Fruit fly (Drosophila melanogaster) whole organism, embryonic: ENCODE results near the gene CG11892.

Experiments used
- Ada2b ChIP-seq: fragments of 200-800 bp; sonication (Bioruptor generic); IDR thresholded peaks from 2 replicates; pipeline ENCODE4 v1.3.6; 2022; ENCODE audit warnings: missing biosample characterization, missing genetic modification characterization
- Awh ChIP-seq: fragments of 200-800 bp; sonication (Bioruptor generic); IDR thresholded peaks from 2 replicates; pipeline ENCODE4, ENCODE4 v1.3.6; 2022; ENCODE audit warnings: missing biosample characterization, missing genetic modification characterization
- Bdp1 ChIP-seq: fragments of 200-800 bp; sonication (Bioruptor generic); optimal IDR thresholded peaks from 3 replicates; lab custom pipeline; 2016; ENCODE audit warnings: missing biosample characterization, missing genetic modification characterization
- CG10147 ChIP-seq: fragments of 200-800 bp; sonication (Bioruptor generic); optimal IDR thresholded peaks from 2 replicates; lab custom pipeline; 2019; ENCODE audit warnings: missing biosample characterization, mild to moderate bottlenecking, missing genetic modification characterization, moderate library complexity
- CG10565 ChIP-seq: fragments of 200-800 bp; sonication (Bioruptor generic); optimal IDR thresholded peaks from 3 replicates; lab custom pipeline; 2016; ENCODE audit warnings: missing biosample characterization, mild to moderate bottlenecking, missing genetic modification characterization
- CG11696 ChIP-seq: fragments of 200-800 bp; sonication (Bioruptor generic); IDR thresholded peaks from 2 replicates; pipeline ENCODE4 v1.3.6; 2022; ENCODE audit warnings: missing biosample characterization, missing genetic modification characterization
- CG12071 ChIP-seq: fragments of 200-800 bp; sonication (Bioruptor generic); optimal IDR thresholded peaks from 3 replicates; lab custom pipeline; 2018; ENCODE audit warnings: missing biosample characterization, mild to moderate bottlenecking, missing genetic modification characterization
- CG12155 ChIP-seq: fragments of 200-800 bp; sonication (Bioruptor generic); optimal IDR thresholded peaks from 3 replicates; lab custom pipeline; 2016; ENCODE audit warnings: missing biosample characterization, missing genetic modification characterization
- CG12659 ChIP-seq: fragments of 200-800 bp; sonication (Bioruptor generic); optimal IDR thresholded peaks from 3 replicates; lab custom pipeline; 2017; ENCODE audit warnings: mild to moderate bottlenecking, missing biosample characterization, missing genetic modification reagents, missing genetic modification characterization
- CG13424 ChIP-seq: fragments of 200-800 bp; sonication (Bioruptor generic); optimal IDR thresholded peaks from 2 replicates; lab custom pipeline; 2019; ENCODE audit warnings: missing biosample characterization, mild to moderate bottlenecking, missing genetic modification characterization, moderate library complexity
- CG1602 ChIP-seq: fragments of 200-800 bp; sonication (Bioruptor generic); optimal IDR thresholded peaks from 3 replicates; lab custom pipeline; 2016; ENCODE audit warnings: missing biosample characterization, missing genetic modification characterization
- CG17359 ChIP-seq: fragments of 200-800 bp; sonication (Bioruptor generic); optimal IDR thresholded peaks from 3 replicates; lab custom pipeline; 2018; ENCODE audit warnings: missing biosample characterization, mild to moderate bottlenecking, missing genetic modification characterization, moderate library complexity
- CG2116 ChIP-seq: fragments of 200-800 bp; sonication (Bioruptor generic); optimal IDR thresholded peaks from 3 replicates; lab custom pipeline; 2018; ENCODE audit warnings: missing biosample characterization, mild to moderate bottlenecking, missing genetic modification characterization
- CG2889 ChIP-seq: fragments of 200-800 bp; sonication (Bioruptor generic); IDR thresholded peaks from 3 replicates; pipeline ENCODE4 v1.3.6; 2022; ENCODE audit warnings: missing biosample characterization, missing genetic modification characterization
- CG32767 ChIP-seq: fragments of 200-800 bp; sonication (Bioruptor generic); IDR thresholded peaks from 2 replicates; pipeline ENCODE4 v1.3.6; 2022; ENCODE audit warnings: missing biosample characterization, missing genetic modification characterization
- CG3838 ChIP-seq: fragments of 200-800 bp; sonication (Bioruptor generic); optimal IDR thresholded peaks from 3 replicates; lab custom pipeline; 2016; ENCODE audit warnings: missing biosample characterization, missing genetic modification characterization
- CG42726 ChIP-seq: fragments of 200-800 bp; sonication (Bioruptor generic); IDR thresholded peaks from 2 replicates; pipeline ENCODE4 v1.3.6; 2022; ENCODE audit warnings: missing biosample characterization, missing genetic modification characterization; ENCODE audit not compliant: partially characterized antibody
- CG7987 ChIP-seq: fragments of 200-800 bp; sonication (Bioruptor generic); optimal IDR thresholded peaks from 2 replicates; lab custom pipeline; 2018; ENCODE audit warnings: missing biosample characterization, mild to moderate bottlenecking, missing genetic modification characterization, moderate library complexity
- CG8388 ChIP-seq: fragments of 200-800 bp; sonication (Bioruptor generic); optimal IDR thresholded peaks from 2 replicates; lab custom pipeline; 2019; ENCODE audit warnings: missing biosample characterization, mild to moderate bottlenecking, missing genetic modification characterization, moderate library complexity
- CG8924 ChIP-seq: fragments of 200-800 bp; optimal IDR thresholded peaks from 3 replicates; lab custom pipeline; 2019; ENCODE audit warnings: missing biosample characterization, mild to moderate bottlenecking, missing genetic modification characterization, moderate library complexity
- Elba2 ChIP-seq: fragments of 200-800 bp; sonication (Bioruptor generic); optimal IDR thresholded peaks from 3 replicates; lab custom pipeline; 2016; ENCODE audit warnings: missing biosample characterization, missing genetic modification characterization
- Hand ChIP-seq: fragments of 200-800 bp; sonication (Bioruptor generic); optimal IDR thresholded peaks from 2 replicates; lab custom pipeline; 2017; ENCODE audit warnings: mild to moderate bottlenecking, missing biosample characterization, missing genetic modification reagents, missing genetic modification characterization
- Hr3 ChIP-seq: fragments of 200-800 bp; sonication (Bioruptor generic); optimal IDR thresholded peaks from 3 replicates; lab custom pipeline; 2016; ENCODE audit warnings: missing biosample characterization, missing genetic modification characterization
- Lpt ChIP-seq: fragments of >200 bp; optimal IDR thresholded peaks from 2 replicates; lab custom pipeline; 2018; ENCODE audit warnings: missing biosample characterization, missing genetic modification characterization
- NC2α ChIP-seq: fragments of 200-800 bp; sonication (Bioruptor generic); optimal IDR thresholded peaks from 2 replicates; lab custom pipeline; 2016; ENCODE audit warnings: missing biosample characterization, missing genetic modification characterization
- Nf-YA ChIP-seq: fragments of 200-800 bp; sonication (Bioruptor generic); IDR thresholded peaks from 2 replicates; pipeline ENCODE4 v1.3.6; 2022; ENCODE audit warnings: missing biosample characterization, missing genetic modification characterization
- Trl ChIP-seq, 3 experiments: fragments of >200 bp in 2 of 3; fragments of 200-800 bp in 1 of 3; sonication (Bioruptor generic) in 1 of 3; optimal IDR thresholded peaks; 2 replicates in 1 of 3; 3 replicates in 2 of 3; lab custom pipeline; 2016 to 2017; ENCODE audit warnings: missing biosample characterization in 1 of 3, missing genetic modification characterization in 1 of 3
- Usf ChIP-seq: fragments of 200-800 bp; sonication (Bioruptor generic); optimal IDR thresholded peaks from 2 replicates; lab custom pipeline; 2017; ENCODE audit warnings: missing genotype, missing biosample characterization, missing genetic modification characterization
- al ChIP-seq: fragments of 200-800 bp; sonication (Bioruptor generic); IDR thresholded peaks from 2 replicates; pipeline ENCODE4 v1.3.6; 2022; ENCODE audit warnings: missing biosample characterization, missing genetic modification characterization
- ase ChIP-seq: fragments of 200-800 bp; sonication (Bioruptor generic); IDR thresholded peaks from 3 replicates; pipeline ENCODE4 v1.3.6; 2022; ENCODE audit warnings: missing biosample characterization, missing genetic modification characterization
- bsh ChIP-seq, 2 experiments: fragments of 200-800 bp; sonication (Bioruptor generic); optimal IDR thresholded peaks; 2 replicates each; lab custom pipeline; 2017 to 2018; ENCODE audit warnings: mild to moderate bottlenecking in 2 of 2, missing biosample characterization in 2 of 2, missing genetic modification characterization in 2 of 2, moderate library complexity in 1 of 2
- cad ChIP-seq: fragments of >200 bp; optimal IDR thresholded peaks from 2 replicates; lab custom pipeline; 2017; ENCODE audit warnings: missing biosample characterization, missing genetic modification characterization
- caup ChIP-seq: fragments of 200-800 bp; sonication (Bioruptor generic); optimal IDR thresholded peaks from 3 replicates; lab custom pipeline; 2017; ENCODE audit warnings: missing biosample characterization, mild to moderate bottlenecking, missing genetic modification characterization, moderate library complexity; ENCODE audit not compliant: severe bottlenecking
- cwo ChIP-seq: fragments of 200-800 bp; sonication (Bioruptor generic); optimal IDR thresholded peaks from 3 replicates; lab custom pipeline; 2017; ENCODE audit warnings: missing biosample characterization, missing genetic modification characterization, mild to moderate bottlenecking, moderate library complexity, missing genetic modification reagents
- ems ChIP-seq: fragments of 200-800 bp; sonication (Bioruptor generic); optimal IDR thresholded peaks from 3 replicates; lab custom pipeline; 2016; ENCODE audit warnings: missing biosample characterization, missing genetic modification characterization
- gem ChIP-seq: fragments of 200-800 bp; sonication (Bioruptor generic); optimal IDR thresholded peaks from 2 replicates; lab custom pipeline; 2019; ENCODE audit warnings: missing biosample characterization, mild to moderate bottlenecking, missing genetic modification characterization, moderate library complexity
- hbn ChIP-seq: fragments of 200-800 bp; sonication (Bioruptor generic); IDR thresholded peaks from 2 replicates; pipeline ENCODE4 v1.3.6; 2022; ENCODE audit warnings: missing biosample characterization, missing genetic modification characterization; ENCODE audit not compliant: partially characterized antibody
- ken ChIP-seq: fragments of 200-800 bp; sonication (Bioruptor generic); IDR thresholded peaks from 3 replicates; pipeline ENCODE4 v1.3.6; 2022; ENCODE audit warnings: missing biosample characterization, missing genetic modification characterization
- lola ChIP-seq, 3 experiments: fragments of >200 bp in 2 of 3; fragments of 200-800 bp in 1 of 3; sonication (Bioruptor generic) in 1 of 3; optimal IDR thresholded peaks; 2 replicates each; lab custom pipeline; 2017 to 2019; ENCODE audit warnings: missing biosample characterization in 3 of 3, missing genetic modification characterization in 3 of 3, mild to moderate bottlenecking in 1 of 3, moderate library complexity in 1 of 3
- luna ChIP-seq: fragments of 200-800 bp; sonication (Bioruptor generic); optimal IDR thresholded peaks from 2 replicates; lab custom pipeline; 2016; ENCODE audit warnings: missing biosample characterization, missing genetic modification characterization
- nmo ChIP-seq: fragments of 200-800 bp; sonication (Bioruptor generic); optimal IDR thresholded peaks from 2 replicates; lab custom pipeline; 2018; ENCODE audit warnings: missing biosample characterization, mild to moderate bottlenecking, missing genetic modification characterization, moderate library complexity
- pum ChIP-seq: fragments of 200-800 bp; sonication (Bioruptor generic); optimal IDR thresholded peaks from 2 replicates; lab custom pipeline; 2016; ENCODE audit warnings: missing biosample characterization, missing genetic modification characterization
- run ChIP-seq: fragments of 200-800 bp; sonication (Bioruptor generic); optimal IDR thresholded peaks from 3 replicates; lab custom pipeline; 2018; ENCODE audit warnings: missing biosample characterization, mild to moderate bottlenecking, missing genetic modification characterization
- so ChIP-seq: fragments of 200-800 bp; sonication (Bioruptor generic); IDR thresholded peaks from 3 replicates; pipeline ENCODE4 v1.3.6; 2022; ENCODE audit warnings: missing biosample characterization, missing genetic modification characterization
- sr ChIP-seq: fragments of 200-800 bp; sonication (Bioruptor generic); IDR thresholded peaks from 3 replicates; pipeline ENCODE4 v1.3.6; 2022; ENCODE audit warnings: missing biosample characterization, missing genetic modification characterization
- tgo ChIP-seq: fragments of 200-800 bp; sonication (Bioruptor generic); IDR thresholded peaks from 3 replicates; pipeline ENCODE4 v1.3.6; 2022; ENCODE audit warnings: missing biosample characterization, missing genetic modification characterization
- ttk ChIP-seq: fragments of 200-800 bp; sonication (Bioruptor generic); IDR thresholded peaks from 2 replicates; pipeline ENCODE4 v2.1.2; 2022; ENCODE audit warnings: missing biosample characterization, missing genetic modification characterization
- vfl ChIP-seq: fragments of 200-800 bp; sonication (Bioruptor generic); optimal IDR thresholded peaks from 2 replicates; lab custom pipeline; 2016; ENCODE audit warnings: missing biosample characterization, missing genetic modification characterization
- wek ChIP-seq: fragments of 200-800 bp; sonication (Bioruptor generic); optimal IDR thresholded peaks from 3 replicates; lab custom pipeline; 2018; ENCODE audit warnings: missing biosample characterization, mild to moderate bottlenecking, missing genetic modification characterization, moderate library complexity

Gene CG11892

dm6 chr3R:25258628-25259240 lies 22.6 kb upstream of the CG11892 start, which contains the start of gene CG11857 (continued):
- TF ChIP-seq CG7987 (GFP tag; lab: Kevin White, UChicago) (peak; percentile 95), Hand (GFP tag; lab: Kevin White, UChicago) (peak; percentile 86), wek (GFP tag; lab: Kevin White, UChicago) (peak; percentile 79), sr (GFP tag; lab: Robert Waterston, UW) (peak; percentile 87; the same call in 2 of the 3 replicates), Bdp1 (GFP tag; lab: Kevin White, UChicago) (peak; percentile 93), hbn (GFP tag; lab: Robert Waterston, UW) (peak; percentile 100), tgo (GFP tag; lab: Robert Waterston, UW) (peak; percentile 99), nmo (GFP tag; lab: Kevin White, UChicago) (peak; percentile 99), Elba2 (GFP tag; lab: Kevin White, UChicago) (peak; percentile 90), CG10147 (GFP tag; lab: Kevin White, UChicago) (peak; percentile 97), Hr3 (GFP tag; lab: Kevin White, UChicago) (peak; percentile 99), CG2116 (peak; percentile 94), caup (peak; percentile 97), Ada2b (peak; percentile 98), Usf (GFP tag; lab: Kevin White, UChicago) (peak; percentile 96), CG12071 (GFP tag; lab: Kevin White, UChicago) (peak; percentile 89), run (tag; lab: Kevin White, UChicago) (peak; percentile 80), so (GFP tag; lab: Robert Waterston, UW) (peak; percentile 97), Awh (GFP tag; lab: Robert Waterston, UW) (peak; percentile 97), bsh (GFP tag; optimal IDR thresholded peaks at IDR 0.05; lab: Kevin White, UChicago) (peak; percentile 69 to 98), ase (GFP tag; lab: Robert Waterston, UW) (peak; percentile 99), CG3838 (GFP tag; lab: Kevin White, UChicago) (peak; percentile 95), gem (tag; lab: Kevin White, UChicago) (peak; percentile 99), CG12155 (GFP tag; lab: Kevin White, UChicago) (peak; percentile 98), CG17359 (tag; lab: Kevin White, UChicago) (peak; percentile 98), Trl (optimal IDR thresholded peaks at IDR 0.05; lab: Kevin White, UChicago) (peak in 1 of 2 experiments; percentile 46), Trl (GFP tag; optimal IDR thresholded peaks at IDR 0.05; lab: Kevin White, UChicago) (peak; percentile 98), CG10565 (GFP tag; lab: Kevin White, UChicago) (peak; percentile 91), CG2889 (peak; percentile 99), CG1602 (GFP tag; lab: Kevin White, UChicago) (peak; percentile 99), CG42726 (GFP tag; lab: Robert Waterston, UW) (peak; percentile 98), pum (peak; percentile 99), Lpt (GFP tag; lab: Kevin White, UChicago) (no peak), Nf-YA (GFP tag; lab: Robert Waterston, UW) (peak; percentile 96), CG32767 (GFP tag; lab: Robert Waterston, UW) (peak; percentile 97), CG8924 (peak; percentile 98), cad (no peak), luna (peak; percentile 91), ems (GFP tag; lab: Kevin White, UChicago) (peak; percentile 98), lola (GFP tag; optimal IDR thresholded peaks at IDR 0.05; lab: Kevin White, UChicago) (peak in 1 of 3 experiments; percentile 97), CG13424 (tag; lab: Kevin White, UChicago) (peak; percentile 98), CG11696 (peak; percentile 89), ken (GFP tag; lab: Robert Waterston, UW) (peak; percentile 99), CG12659 (GFP tag; lab: Kevin White, UChicago) (peak; percentile 99), ttk (GFP tag; lab: Robert Waterston, UW) (peak; percentile 99), vfl (GFP tag; lab: Kevin White, UChicago) (peak; percentile 99), CG8388 (GFP tag; lab: Kevin White, UChicago) (peak; percentile 95), cwo (GFP tag; lab: Kevin White, UChicago) (peak; percentile 90), al (GFP tag; lab: Robert Waterston, UW) (peak; percentile 99), NC2α (GFP tag; lab: Kevin White, UChicago) (peak; percentile 90)
